Fruit fly (Drosophila melanogaster) whole organism, embryonic: Measurements from ENCODE around the gene CG2120.
A peak's percentile ranks its signal among the peaks of the same experiment; 100 is the strongest.

Experiments
- ATbp ChIP-seq: fragments of 200-800 bp; sonication (Bioruptor generic); optimal IDR thresholded peaks from 2 replicates; lab custom pipeline; 2017; ENCODE audit warnings: missing biosample characterization, mild to moderate bottlenecking, missing genetic modification characterization, missing genetic modification reagents
- B-H1 ChIP-seq: fragments of 200-800 bp; sonication (Bioruptor generic); IDR thresholded peaks from 3 replicates; pipeline ENCODE4 v1.3.6; 2022; ENCODE audit warnings: missing biosample characterization, missing genetic modification characterization
- CG10209 ChIP-seq: fragments of 200-800 bp; sonication (Bioruptor generic); optimal IDR thresholded peaks from 3 replicates; lab custom pipeline; 2017; ENCODE audit warnings: missing biosample characterization, mild to moderate bottlenecking, missing genetic modification characterization, missing genetic modification reagents
- CG10959 ChIP-seq: fragments of 200-800 bp; sonication (Bioruptor generic); IDR thresholded peaks from 2 replicates; pipeline ENCODE4 v1.3.6; 2022; ENCODE audit warnings: missing biosample characterization, missing genetic modification characterization
- CG11085 ChIP-seq: fragments of 200-800 bp; sonication (Bioruptor generic); IDR thresholded peaks from 2 replicates; pipeline ENCODE4 v1.3.6; 2022; ENCODE audit warnings: missing biosample characterization, missing genetic modification characterization
- CG11560 ChIP-seq: fragments of 200-800 bp; sonication (Bioruptor generic); IDR thresholded peaks from 3 replicates; pipeline ENCODE4 v1.3.6; 2022; ENCODE audit warnings: missing biosample characterization, missing genetic modification characterization
- CG11695 ChIP-seq: fragments of 200-800 bp; sonication (Bioruptor generic); IDR thresholded peaks from 3 replicates; pipeline ENCODE4 v1.3.6; 2022; ENCODE audit warnings: missing biosample characterization, missing genetic modification characterization
- CG12071 ChIP-seq: fragments of 200-800 bp; sonication (Bioruptor generic); optimal IDR thresholded peaks from 3 replicates; lab custom pipeline; 2018; ENCODE audit warnings: missing biosample characterization, mild to moderate bottlenecking, missing genetic modification characterization
- CG14965 ChIP-seq: fragments of 200-800 bp; sonication (Bioruptor generic); optimal IDR thresholded peaks from 2 replicates; lab custom pipeline; 2016; ENCODE audit warnings: missing biosample characterization, missing genetic modification characterization, borderline replicate concordance
- CG1647 ChIP-seq: fragments of 200-800 bp; sonication (Bioruptor generic); optimal IDR thresholded peaks from 3 replicates; lab custom pipeline; 2016; ENCODE audit warnings: missing biosample characterization, missing genetic modification characterization
- CG16779 ChIP-seq: fragments of 200-800 bp; sonication (Bioruptor generic); IDR thresholded peaks from 2 replicates; pipeline ENCODE4 v1.3.6; 2022; ENCODE audit warnings: missing biosample characterization, missing genetic modification characterization
- CG18619 ChIP-seq: fragments of 200-800 bp; sonication (Bioruptor generic); optimal IDR thresholded peaks from 3 replicates; lab custom pipeline; 2017; ENCODE audit warnings: missing biosample characterization, mild to moderate bottlenecking, missing genetic modification characterization
- CG2120 ChIP-seq: fragments of 200-800 bp; sonication (Bioruptor generic); optimal IDR thresholded peaks from 3 replicates; lab custom pipeline; 2016; ENCODE audit warnings: missing biosample characterization, missing genetic modification characterization
- CG30403 ChIP-seq: fragments of 200-800 bp; sonication (Bioruptor generic); optimal IDR thresholded peaks from 3 replicates; lab custom pipeline; 2016; ENCODE audit warnings: missing biosample characterization, missing genetic modification characterization
- CG3163 ChIP-seq: fragments of 200-800 bp; sonication (Bioruptor generic); optimal IDR thresholded peaks from 3 replicates; lab custom pipeline; 2016; ENCODE audit warnings: missing biosample characterization, missing genetic modification characterization
- CG32532 ChIP-seq: fragments of 200-800 bp; sonication (Bioruptor generic); IDR thresholded peaks from 2 replicates; pipeline ENCODE4 v1.3.6; 2022; ENCODE audit warnings: missing biosample characterization, missing genetic modification characterization
- CG33213 ChIP-seq: fragments of 200-800 bp; sonication (Bioruptor generic); optimal IDR thresholded peaks from 3 replicates; lab custom pipeline; 2016; ENCODE audit warnings: missing biosample characterization, missing genetic modification characterization
- CG4282 ChIP-seq: fragments of 200-800 bp; sonication (Bioruptor generic); optimal IDR thresholded peaks from 2 replicates; lab custom pipeline; 2016; ENCODE audit warnings: missing biosample characterization, missing genetic modification characterization
- CG4854 ChIP-seq: fragments of 200-800 bp; sonication (Bioruptor generic); optimal IDR thresholded peaks from 2 replicates; lab custom pipeline; 2016; ENCODE audit warnings: missing biosample characterization, missing genetic modification characterization, inconsistent platforms
- CG6254 ChIP-seq: fragments of 200-800 bp; sonication (Bioruptor generic); optimal IDR thresholded peaks from 3 replicates; lab custom pipeline; 2017; ENCODE audit warnings: mild to moderate bottlenecking, missing biosample characterization, missing genetic modification reagents, missing genetic modification characterization
- CG6765 ChIP-seq: fragments of 200-800 bp; sonication (Bioruptor generic); optimal IDR thresholded peaks from 3 replicates; lab custom pipeline; 2017; ENCODE audit warnings: missing biosample characterization, mild to moderate bottlenecking, missing genetic modification characterization
- CG7357 ChIP-seq: fragments of 200-800 bp; sonication (Bioruptor generic); IDR thresholded peaks from 3 replicates; pipeline ENCODE4 v1.3.6; 2022; ENCODE audit warnings: missing biosample characterization, missing genetic modification characterization
- CG9797 ChIP-seq: fragments of 200-800 bp; sonication (Bioruptor generic); optimal IDR thresholded peaks from 3 replicates; lab custom pipeline; 2018; ENCODE audit warnings: missing biosample characterization, mild to moderate bottlenecking, missing genetic modification characterization
- CG9876 ChIP-seq: fragments of 200-800 bp; sonication (Bioruptor generic); optimal IDR thresholded peaks from 2 replicates; lab custom pipeline; 2016; ENCODE audit warnings: missing biosample characterization, missing genetic modification characterization
- CTCF ChIP-seq: fragments of 200-800 bp; sonication (Bioruptor generic); optimal IDR thresholded peaks from 2 replicates; lab custom pipeline; 2017; ENCODE audit warnings: missing biosample characterization, mild to moderate bottlenecking, missing genetic modification characterization, moderate library complexity
- Dll ChIP-seq: fragments of 200-800 bp; sonication (Bioruptor generic); IDR thresholded peaks from 4 replicates; pipeline ENCODE4 v1.3.6; 2022; ENCODE audit warnings: missing biosample characterization, missing genetic modification characterization; ENCODE audit not compliant: partially characterized antibody
- Fer1 ChIP-seq: fragments of 200-800 bp; sonication (Bioruptor generic); optimal IDR thresholded peaks from 2 replicates; lab custom pipeline; 2017; ENCODE audit warnings: missing biosample characterization, mild to moderate bottlenecking, missing genetic modification characterization
- Hmx ChIP-seq: fragments of 200-800 bp; sonication (Bioruptor generic); optimal IDR thresholded peaks from 2 replicates; lab custom pipeline; 2016; ENCODE audit warnings: missing biosample characterization, missing genetic modification characterization
- Hr3 ChIP-seq: fragments of 200-800 bp; sonication (Bioruptor generic); optimal IDR thresholded peaks from 3 replicates; lab custom pipeline; 2016; ENCODE audit warnings: missing biosample characterization, missing genetic modification characterization
- Jarid2 ChIP-seq: fragments of 200-800 bp; sonication (Bioruptor generic); optimal IDR thresholded peaks from 3 replicates; lab custom pipeline; 2017; ENCODE audit warnings: mild to moderate bottlenecking, missing biosample characterization, missing genetic modification reagents, missing genetic modification characterization
- Lim3 ChIP-seq: fragments of 200-800 bp; sonication (Bioruptor generic); IDR thresholded peaks from 2 replicates; pipeline ENCODE4 v1.3.6; 2022; ENCODE audit warnings: missing biosample characterization, missing genetic modification characterization
- MTF-1 ChIP-seq: fragments of 200-800 bp; sonication (Bioruptor generic); optimal IDR thresholded peaks from 2 replicates; lab custom pipeline; 2018; ENCODE audit warnings: missing biosample characterization, mild to moderate bottlenecking, missing genetic modification characterization, borderline replicate concordance
- Nf-YA ChIP-seq: fragments of 200-800 bp; sonication (Bioruptor generic); IDR thresholded peaks from 2 replicates; pipeline ENCODE4 v1.3.6; 2022; ENCODE audit warnings: missing biosample characterization, missing genetic modification characterization
- Poxn ChIP-seq: fragments of 200-800 bp; sonication (Bioruptor generic); IDR thresholded peaks from 2 replicates; pipeline ENCODE4 v1.3.6; 2022; ENCODE audit warnings: missing biosample characterization, missing genetic modification characterization
- Ravus ChIP-seq: fragments of 200-800 bp; sonication (Bioruptor generic); IDR thresholded peaks from 2 replicates; pipeline ENCODE4 v1.3.6; 2022; ENCODE audit warnings: missing biosample characterization, missing genetic modification characterization
- Rfx ChIP-seq: fragments of 200-800 bp; sonication (Bioruptor generic); IDR thresholded peaks from 2 replicates; pipeline ENCODE4 v1.3.6; 2022; ENCODE audit warnings: missing biosample characterization, missing genetic modification characterization
- Side ChIP-seq: fragments of 200-800 bp; sonication (Bioruptor generic); optimal IDR thresholded peaks from 2 replicates; lab custom pipeline; 2016; ENCODE audit warnings: missing biosample characterization, missing genetic modification characterization
- amos ChIP-seq: fragments of 200-800 bp; sonication (Bioruptor generic); IDR thresholded peaks from 2 replicates; pipeline ENCODE4 v1.3.6; 2022; ENCODE audit warnings: missing biosample characterization, missing genetic modification characterization; ENCODE audit not compliant: partially characterized antibody
- corto ChIP-seq: fragments of 200-800 bp; sonication (Bioruptor generic); optimal IDR thresholded peaks from 2 replicates; lab custom pipeline; 2016; ENCODE audit warnings: missing biosample characterization, mild to moderate bottlenecking, missing genetic modification characterization, moderate library complexity
- dimm ChIP-seq: fragments of 200-800 bp; sonication (Bioruptor generic); IDR thresholded peaks from 2 replicates; pipeline ENCODE4 v1.3.6; 2022; ENCODE audit warnings: missing biosample characterization, missing genetic modification characterization
- esg ChIP-seq: fragments of 200-800 bp; sonication (Bioruptor generic); conservative IDR thresholded peaks from 2 replicates; pipeline ENCODE4 v1.3.6; 2022; ENCODE audit warnings: missing biosample characterization, missing genetic modification characterization
- gt ChIP-seq: fragments of 200-800 bp; sonication (Bioruptor generic); IDR thresholded peaks from 2 replicates; pipeline ENCODE4 v1.3.6; 2022; ENCODE audit warnings: missing biosample characterization, missing genetic modification characterization
- her ChIP-seq: fragments of 200-800 bp; sonication (Bioruptor generic); optimal IDR thresholded peaks from 2 replicates; lab custom pipeline; 2016; ENCODE audit warnings: missing biosample characterization, missing genetic modification characterization
- lola ChIP-seq, 3 experiments: fragments of >200 bp in 2 of 3; fragments of 200-800 bp in 1 of 3; sonication (Bioruptor generic) in 1 of 3; optimal IDR thresholded peaks; 2 replicates each; lab custom pipeline; 2017 to 2019; ENCODE audit warnings: missing biosample characterization in 3 of 3, missing genetic modification characterization in 3 of 3, mild to moderate bottlenecking in 1 of 3, moderate library complexity in 1 of 3
- pnt ChIP-seq: fragments of 200-800 bp; sonication (Bioruptor generic); optimal IDR thresholded peaks from 3 replicates; lab custom pipeline; 2016; ENCODE audit warnings: missing biosample characterization, missing genetic modification characterization
- rib ChIP-seq: fragments of 200-800 bp; sonication (Bioruptor generic); IDR thresholded peaks from 2 replicates; pipeline ENCODE4 v1.3.6; 2022; ENCODE audit warnings: missing biosample characterization, missing genetic modification characterization
- sc ChIP-seq, 3 experiments: fragments of >200 bp in 2 of 3; fragments of 200-800 bp in 1 of 3; sonication (Bioruptor generic) in 1 of 3; optimal IDR thresholded peaks; 2 replicates in 2 of 3; 3 replicates in 1 of 3; lab custom pipeline; 2017; ENCODE audit warnings: mild to moderate bottlenecking in 1 of 3, missing biosample characterization in 1 of 3, missing genetic modification characterization in 1 of 3, missing genetic modification reagents in 1 of 3
- stwl ChIP-seq: fragments of 200-800 bp; sonication (Bioruptor generic); optimal IDR thresholded peaks from 3 replicates; lab custom pipeline; 2018; ENCODE audit warnings: missing biosample characterization, mild to moderate bottlenecking, missing genetic modification characterization, moderate library complexity
- vvl ChIP-seq: fragments of 200-800 bp; sonication (Bioruptor generic); IDR thresholded peaks from 2 replicates; pipeline ENCODE4 v1.3.6; 2022; ENCODE audit warnings: missing biosample characterization, missing genetic modification characterization
- zen ChIP-seq: fragments of 200-800 bp; sonication (Bioruptor generic); optimal IDR thresholded peaks from 3 replicates; lab custom pipeline; 2018; ENCODE audit warnings: missing biosample characterization, mild to moderate bottlenecking, missing genetic modification characterization, moderate library complexity

The CG2120 gene

dm6 chrX:8131693-8132313, 3.8 kb upstream of the CG2120 start, which contains the start of gene CG10958 (continued):
- TF ChIP-seq amos (GFP tag; lab: Robert Waterston, UW) (no peak), Hr3 (GFP tag; lab: Kevin White, UChicago) (peak; percentile 49), zen (tag; lab: Kevin White, UChicago) (no peak), Rfx (GFP tag; lab: Robert Waterston, UW) (peak; percentile 66), CG11560 (tag; lab: Robert Waterston, UW) (no peak), CG1647 (GFP tag; lab: Kevin White, UChicago) (no peak), CG4854 (peak; percentile 8), CG3163 (no peak), lola (GFP tag; optimal IDR thresholded peaks at IDR 0.05; lab: Kevin White, UChicago) (peak in 1 of 3 experiments; percentile 42), CG6765 (no peak), Dll (GFP tag; lab: Robert Waterston, UW) (peak; percentile 55; the same call in 3 of the 4 replicates), CG11695 (peak; percentile 36; the same call in 1 of the 3 replicates), Ravus (GFP tag; lab: Robert Waterston, UW) (no peak), CG10209 (GFP tag; lab: Kevin White, UChicago) (peak; percentile 41), CG10959 (no peak), CG9876 (GFP tag; lab: Kevin White, UChicago) (no peak), ATbp (GFP tag; lab: Kevin White, UChicago) (no peak), CG32532 (GFP tag; lab: Robert Waterston, UW) (peak; percentile 55), CG33213 (no peak), MTF-1 (GFP tag; lab: Kevin White, UChicago) (no peak), CG9797 (GFP tag; lab: Kevin White, UChicago) (no peak), Poxn (no peak), B-H1 (GFP tag; lab: Robert Waterston, UW) (peak; percentile 30; the same call in 1 of the 3 replicates), corto (GFP tag; lab: Kevin White, UChicago) (no peak), CG16779 (GFP tag; lab: Robert Waterston, UW) (no peak), Side (GFP tag; lab: Kevin White, UChicago) (no peak), pnt (no peak), vvl (GFP tag; lab: Robert Waterston, UW) (peak; percentile 64; the same call in 1 of the 2 replicates), CG14965 (GFP tag; lab: Kevin White, UChicago) (no peak), CG7357 (GFP tag; lab: Robert Waterston, UW) (no peak), esg (GFP tag; lab: Robert Waterston, UW) (0 out of 2 replicates have a peak, but pooled peaks have one; percentile 20), CG4282 (GFP tag; lab: Kevin White, UChicago) (no peak), CTCF (no peak), CG12071 (GFP tag; lab: Kevin White, UChicago) (no peak), stwl (tag; lab: Kevin White, UChicago) (peak; percentile 61), CG11085 (GFP tag; lab: Robert Waterston, UW) (no peak), Fer1 (GFP tag; lab: Kevin White, UChicago) (peak; percentile 68), her (GFP tag; lab: Kevin White, UChicago) (no peak), sc (optimal IDR thresholded peaks at IDR 0.05; lab: Kevin White, UChicago) (no peak), sc (GFP tag; optimal IDR thresholded peaks at IDR 0.05; lab: Kevin White, UChicago) (no peak), CG2120 (peak; percentile 83), Lim3 (GFP tag; lab: Robert Waterston, UW) (no peak), Hmx (GFP tag; lab: Kevin White, UChicago) (no peak), Nf-YA (GFP tag; lab: Robert Waterston, UW) (no peak), CG6254 (GFP tag; lab: Kevin White, UChicago) (no peak), gt (GFP tag; lab: Robert Waterston, UW) (no peak), rib (GFP tag; lab: Robert Waterston, UW) (no peak; the same call in 1 of the 2 replicates), CG18619 (GFP tag; lab: Kevin White, UChicago) (peak; percentile 9), Jarid2 (no peak), CG30403 (GFP tag; lab: Kevin White, UChicago) (peak; percentile 70), dimm (GFP tag; lab: Robert Waterston, UW) (no peak)
